Fruit fly (Drosophila melanogaster) whole organism, adult: Measurements from ENCODE around the gene Brr2.

ENCODE experiments used
- CG11617 ChIP-seq: fragments of 200-800 bp; sonication (Bioruptor generic); optimal IDR thresholded peaks from 2 replicates; lab custom pipeline; 2017; ENCODE audit warnings: mild to moderate bottlenecking, missing biosample characterization, missing genetic modification reagents, missing genetic modification characterization
- CG12768 ChIP-seq: fragments of 200-800 bp; sonication (Bioruptor generic); optimal IDR thresholded peaks from 2 replicates; lab custom pipeline; 2017; ENCODE audit warnings: missing biosample characterization, missing genetic modification characterization, mild to moderate bottlenecking, moderate library complexity, missing genetic modification reagents
- CG14711 ChIP-seq: fragments of 200-800 bp; sonication (Bioruptor generic); optimal IDR thresholded peaks from 2 replicates; lab custom pipeline; 2018; ENCODE audit warnings: missing biosample characterization, mild to moderate bottlenecking, missing genetic modification characterization, moderate library complexity
- CG1620 ChIP-seq: fragments of 200-800 bp; sonication (Bioruptor generic); optimal IDR thresholded peaks from 2 replicates; lab custom pipeline; 2016; ENCODE audit warnings: missing biosample characterization, missing genetic modification characterization
- CG33017 ChIP-seq: fragments of 200-800 bp; sonication (Bioruptor generic); optimal IDR thresholded peaks from 2 replicates; lab custom pipeline; 2018; ENCODE audit warnings: missing biosample characterization, mild to moderate bottlenecking, missing genetic modification characterization, moderate library complexity
- CG5204 ChIP-seq: fragments of 200-800 bp; sonication (Bioruptor generic); optimal IDR thresholded peaks from 2 replicates; lab custom pipeline; 2016; ENCODE audit warnings: missing biosample characterization, missing genetic modification characterization
- CG7045 ChIP-seq: fragments of 200-800 bp; sonication (Bioruptor generic); optimal IDR thresholded peaks from 2 replicates; lab custom pipeline; 2017; ENCODE audit warnings: missing biosample characterization, mild to moderate bottlenecking, missing genetic modification characterization
- CG7101 ChIP-seq: fragments of 200-800 bp; sonication (Bioruptor generic); optimal IDR thresholded peaks from 2 replicates; lab custom pipeline; 2018; ENCODE audit warnings: missing biosample characterization, mild to moderate bottlenecking, missing genetic modification characterization, moderate library complexity
- Clk ChIP-seq: fragments of 200-800 bp; sonication (Bioruptor generic); optimal IDR thresholded peaks from 2 replicates; lab custom pipeline; 2017; ENCODE audit warnings: missing biosample characterization, missing genetic modification characterization
- Crg-1 ChIP-seq: fragments of 200-800 bp; sonication (Bioruptor generic); optimal IDR thresholded peaks from 2 replicates; lab custom pipeline; 2016; ENCODE audit warnings: missing biosample characterization, missing genetic modification characterization
- Hr96 ChIP-seq: fragments of 200-800 bp; sonication (Bioruptor generic); optimal IDR thresholded peaks from 2 replicates; lab custom pipeline; 2016; ENCODE audit warnings: missing biosample characterization, missing genetic modification characterization
- Mnt ChIP-seq: fragments of 200-800 bp; sonication (Bioruptor generic); optimal IDR thresholded peaks from 2 replicates; lab custom pipeline; 2016; ENCODE audit warnings: missing biosample characterization, mild to moderate bottlenecking, missing genetic modification characterization
- bab1 ChIP-seq: fragments of 200-800 bp; sonication (Bioruptor generic); optimal IDR thresholded peaks from 3 replicates; lab custom pipeline; 2019; ENCODE audit warnings: missing biosample characterization, mild to moderate bottlenecking, missing genetic modification characterization, moderate library complexity
- cic ChIP-seq: fragments of 200-800 bp; sonication (Bioruptor generic); optimal IDR thresholded peaks from 2 replicates; lab custom pipeline; 2017; ENCODE audit warnings: missing biosample characterization, mild to moderate bottlenecking, missing genetic modification characterization, moderate library complexity
- cnc ChIP-seq, 2 experiments: fragments of >200 bp; optimal IDR thresholded peaks; 2 replicates each; lab custom pipeline; 2017
- kay ChIP-seq: fragments of 200-800 bp; sonication (Bioruptor generic); peaks from one replicate; lab custom pipeline; 2016; ENCODE audit warnings: missing biosample characterization, missing genetic modification characterization, borderline replicate concordance
- ovo ChIP-seq: fragments of 200-800 bp; sonication (Bioruptor generic); optimal IDR thresholded peaks from 2 replicates; lab custom pipeline; 2016; ENCODE audit warnings: missing biosample characterization, missing genetic modification characterization
- pad ChIP-seq: fragments of 200-800 bp; sonication (Bioruptor generic); optimal IDR thresholded peaks from 3 replicates; lab custom pipeline; 2017; ENCODE audit warnings: missing biosample characterization, missing genetic modification characterization, mild to moderate bottlenecking, moderate library complexity, missing genetic modification reagents
- tj ChIP-seq: fragments of 200-800 bp; sonication (Bioruptor generic); optimal IDR thresholded peaks from 3 replicates; lab custom pipeline; 2017; ENCODE audit warnings: missing biosample characterization, mild to moderate bottlenecking, missing genetic modification characterization, moderate library complexity
- toe ChIP-seq: fragments of 200-800 bp; sonication (Bioruptor generic); optimal IDR thresholded peaks from 2 replicates; lab custom pipeline; 2016; ENCODE audit warnings: missing biosample characterization, missing genetic modification characterization

The Brr2 gene

DNA sequence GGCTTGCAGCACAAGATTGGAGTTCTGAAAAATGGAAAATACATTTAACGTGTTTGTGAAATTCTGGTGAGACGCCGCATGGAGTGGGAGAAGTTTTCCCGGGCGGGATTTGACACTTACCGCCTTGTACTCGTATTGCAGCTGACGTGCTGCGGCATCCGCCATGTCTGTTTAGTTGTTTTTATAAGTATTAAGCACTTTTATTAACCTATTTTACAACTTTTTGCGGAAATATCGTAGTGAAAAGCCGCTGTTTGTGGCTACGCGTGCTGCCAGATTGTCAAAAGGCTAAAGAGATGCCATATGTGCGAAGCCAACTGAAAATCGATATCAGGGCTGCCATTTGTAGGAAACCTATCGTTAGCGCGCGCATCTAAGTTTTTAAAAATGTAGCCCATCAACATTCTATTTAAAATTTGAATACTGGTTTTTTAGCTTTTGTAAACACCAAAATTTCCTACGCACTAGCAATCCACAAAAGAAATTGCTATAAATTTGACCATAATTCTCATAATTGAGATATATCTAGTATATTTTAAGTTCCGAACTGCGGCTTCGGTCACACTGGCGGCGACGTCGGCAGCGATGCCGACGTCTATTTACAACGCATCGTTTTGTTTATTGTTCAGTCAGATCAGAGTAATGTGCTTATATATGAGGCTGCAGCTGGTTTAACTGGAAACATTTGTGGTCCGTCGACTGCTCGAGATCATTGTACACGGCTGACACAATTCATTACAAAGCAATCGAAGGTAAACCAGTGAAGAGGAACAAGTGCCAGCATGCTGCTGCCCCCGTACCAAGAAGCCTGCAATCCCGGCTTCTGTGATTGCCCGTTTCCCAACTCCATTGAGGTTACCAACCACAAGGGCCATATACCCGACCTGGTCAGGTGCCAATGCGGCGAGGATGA is at the start of gene Brr2, which contains the start of gene CG10516:
TSS of gene Brr2 (minus strand) at position 285 of the 913 bp plus-strand sequence.
TSS of gene CG10516 (plus strand) at position 617 of the 913 bp plus-strand sequence.
- TF ChIP-seq cic (GFP tag; lab: Kevin White, UChicago) = no peak
- peak; percentile 17 for TF ChIP-seq CG14711
- peak; percentile 65 for TF ChIP-seq toe (GFP tag; lab: Kevin White, UChicago)
- TF ChIP-seq tj (GFP tag; lab: Kevin White, UChicago) = no peak
- peak; percentile 44 for TF ChIP-seq CG1620 (GFP tag; lab: Kevin White, UChicago)
- no peak for TF ChIP-seq CG12768
- no peak for TF ChIP-seq pad
- TF ChIP-seq CG11617 (GFP tag; lab: Kevin White, UChicago) = peak; percentile 40
- TF ChIP-seq Mnt (GFP tag; lab: Kevin White, UChicago) = peak; percentile 43
- TF ChIP-seq kay (GFP tag; lab: Kevin White, UChicago) = no peak
- TF ChIP-seq ovo = no peak
- peak; percentile 76 for TF ChIP-seq bab1 (GFP tag; lab: Kevin White, UChicago)
- TF ChIP-seq CG7045 (GFP tag; lab: Kevin White, UChicago) = no peak
- TF ChIP-seq Crg-1 = no peak
- no peak for TF ChIP-seq cnc (optimal IDR thresholded peaks at IDR 0.05; lab: Kevin White, UChicago)
- TF ChIP-seq Clk (GFP tag; lab: Kevin White, UChicago) = no peak
- no peak for TF ChIP-seq CG7101 (tag; lab: Kevin White, UChicago)
- no peak for TF ChIP-seq CG5204 (GFP tag; lab: Kevin White, UChicago)
- TF ChIP-seq CG33017 (tag; lab: Kevin White, UChicago) = no peak
- peak; percentile 47 for TF ChIP-seq Hr96 (GFP tag; lab: Kevin White, UChicago)

DNA sequence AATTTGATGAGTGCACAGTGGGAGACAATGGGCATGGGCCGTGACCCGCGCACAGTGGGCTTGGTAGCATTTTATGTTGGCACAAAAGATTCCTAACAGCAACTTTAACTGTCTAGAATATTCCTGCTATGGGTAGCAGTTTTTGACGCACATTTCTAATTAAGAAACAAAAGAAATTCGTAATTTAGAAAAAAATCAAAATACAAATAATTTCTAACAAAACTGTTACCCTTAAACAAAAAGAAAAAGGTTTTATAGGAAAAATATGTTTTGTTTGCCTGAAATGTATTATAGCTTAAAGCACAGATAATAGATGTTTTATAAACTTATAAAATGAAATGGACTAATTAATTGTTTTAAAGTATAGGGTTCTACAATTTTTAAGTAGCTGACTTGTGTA is 49.2 kb upstream of the Brr2 start:
- TF ChIP-seq kay (GFP tag; lab: Kevin White, UChicago) (no peak), Mnt (GFP tag; lab: Kevin White, UChicago) (no peak), cic (GFP tag; lab: Kevin White, UChicago) (no peak), bab1 (GFP tag; lab: Kevin White, UChicago) (no peak)

DNA sequence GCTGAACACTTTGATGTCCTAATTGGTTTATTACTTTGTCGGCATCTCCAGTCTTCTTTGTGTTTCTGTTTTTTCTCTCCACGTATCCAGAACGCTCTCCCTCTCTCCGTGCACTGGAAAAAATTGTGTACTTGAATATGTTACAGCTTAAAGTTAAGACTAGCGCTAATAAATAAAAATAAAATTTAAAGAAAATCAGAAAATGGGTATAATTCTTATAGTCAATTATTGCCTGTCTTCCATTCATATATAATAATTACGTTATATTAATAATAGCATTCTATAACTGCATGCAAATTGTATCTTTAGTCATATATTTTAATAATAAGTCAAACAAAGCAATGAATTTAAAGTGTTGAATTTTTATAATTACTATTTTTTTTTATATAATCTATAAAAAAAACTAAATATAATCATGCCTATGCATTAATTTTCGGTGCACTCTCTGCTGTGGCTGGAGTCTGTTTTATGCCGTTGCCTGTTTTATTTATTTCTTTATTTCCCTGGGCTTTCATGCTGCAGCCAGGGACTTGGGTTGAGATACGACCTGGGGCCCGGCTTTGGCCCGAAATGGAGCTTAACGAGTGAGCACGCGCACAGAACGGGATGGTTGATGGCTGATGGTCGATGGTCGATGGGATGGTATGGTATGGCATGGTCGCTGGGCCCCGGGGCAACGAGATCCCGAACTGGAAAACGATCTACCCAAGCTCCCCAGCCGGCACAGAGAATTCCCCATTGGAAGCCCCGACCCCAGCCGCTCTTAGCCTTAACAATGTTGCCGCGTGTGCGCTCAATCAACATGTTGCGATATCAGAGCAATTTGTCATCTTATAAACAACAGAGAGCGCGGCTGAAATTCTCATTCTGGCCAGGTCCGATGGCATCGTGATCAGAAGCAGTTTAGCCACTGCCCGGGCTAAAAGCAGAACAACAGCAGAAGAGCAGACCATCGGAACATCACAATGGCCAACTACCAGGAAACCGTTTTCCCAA is 48.4 kb upstream of the Brr2 start:
- TF ChIP-seq cic (GFP tag; lab: Kevin White, UChicago) (no peak), CG1620 (GFP tag; lab: Kevin White, UChicago) (no peak), Clk (GFP tag; lab: Kevin White, UChicago) (no peak), CG12768 (no peak), Mnt (GFP tag; lab: Kevin White, UChicago) (no peak), CG7045 (GFP tag; lab: Kevin White, UChicago) (no peak), ovo (no peak), tj (GFP tag; lab: Kevin White, UChicago) (no peak), kay (GFP tag; lab: Kevin White, UChicago) (no peak), toe (GFP tag; lab: Kevin White, UChicago) (no peak), bab1 (GFP tag; lab: Kevin White, UChicago) (no peak), CG11617 (GFP tag; lab: Kevin White, UChicago) (no peak), Crg-1 (no peak)

DNA sequence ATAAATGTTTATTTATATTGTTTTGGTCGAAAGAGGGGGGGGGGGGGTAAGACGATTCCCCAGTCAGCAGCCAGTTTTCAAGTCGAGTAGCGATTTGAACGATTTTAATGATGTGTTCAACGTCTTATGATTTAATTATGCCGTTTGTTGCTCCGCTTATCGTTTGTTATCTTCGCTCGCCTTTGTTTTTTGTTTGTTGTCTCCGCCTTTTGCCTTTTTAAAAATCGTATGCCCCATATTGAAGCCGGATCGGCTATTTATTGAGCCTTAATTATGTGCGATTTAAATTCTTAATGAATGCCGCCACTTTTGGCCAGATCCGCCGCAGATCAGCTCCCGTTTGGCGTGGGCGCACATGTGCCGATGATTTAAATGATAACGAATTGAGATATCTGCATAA is 46.8 kb upstream of the Brr2 start:
- TF ChIP-seq CG14711 (no peak), Mnt (GFP tag; lab: Kevin White, UChicago) (no peak)

DNA sequence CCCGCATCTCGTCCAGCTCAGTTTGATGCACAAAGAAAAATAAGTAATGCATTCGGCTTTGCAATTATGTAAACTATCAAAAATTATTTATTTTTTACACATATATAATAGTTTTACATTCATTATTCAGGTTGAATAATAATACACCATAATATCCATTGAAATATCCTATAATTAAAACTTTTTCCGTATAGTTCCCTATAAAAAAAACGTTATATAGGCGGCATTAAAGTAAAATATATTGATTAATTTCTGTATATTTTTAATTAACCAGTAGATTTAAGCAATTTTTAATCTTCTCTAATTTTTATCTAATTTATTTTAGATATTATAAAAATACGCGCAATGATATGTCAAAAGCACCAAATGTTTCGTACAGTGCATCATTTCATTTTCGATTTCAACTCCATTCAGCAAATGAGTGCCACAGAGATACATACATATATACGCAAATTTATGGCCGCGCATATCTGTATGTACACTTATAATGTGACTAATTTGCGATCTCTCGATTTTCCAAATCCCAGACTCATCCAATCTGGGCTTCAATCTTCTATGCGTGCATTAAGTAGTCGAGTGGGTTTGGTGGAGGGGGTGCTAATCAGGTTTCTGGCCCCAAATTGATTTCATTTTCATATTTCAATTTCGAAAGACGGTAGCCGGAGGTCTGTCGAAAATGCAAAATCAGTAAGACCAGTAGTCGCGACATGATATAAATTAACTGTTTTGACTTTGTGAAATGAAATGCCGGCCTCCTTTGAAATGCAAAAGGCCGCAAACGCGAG is 45.7 kb upstream of the Brr2 start:
- TF ChIP-seq CG5204 (GFP tag; lab: Kevin White, UChicago) (no peak), bab1 (GFP tag; lab: Kevin White, UChicago) (no peak), CG11617 (GFP tag; lab: Kevin White, UChicago) (no peak), CG12768 (no peak), CG7101 (tag; lab: Kevin White, UChicago) (no peak), CG14711 (no peak), Hr96 (GFP tag; lab: Kevin White, UChicago) (no peak), kay (GFP tag; lab: Kevin White, UChicago) (no peak), CG7045 (GFP tag; lab: Kevin White, UChicago) (no peak), Crg-1 (no peak), cnc (optimal IDR thresholded peaks at IDR 0.05; lab: Kevin White, UChicago) (no peak), ovo (no peak), tj (GFP tag; lab: Kevin White, UChicago) (no peak), cic (GFP tag; lab: Kevin White, UChicago) (no peak), Mnt (GFP tag; lab: Kevin White, UChicago) (no peak)
